Fruit fly (Drosophila melanogaster): ENCODE data around the gene CG46399.

DNA sequence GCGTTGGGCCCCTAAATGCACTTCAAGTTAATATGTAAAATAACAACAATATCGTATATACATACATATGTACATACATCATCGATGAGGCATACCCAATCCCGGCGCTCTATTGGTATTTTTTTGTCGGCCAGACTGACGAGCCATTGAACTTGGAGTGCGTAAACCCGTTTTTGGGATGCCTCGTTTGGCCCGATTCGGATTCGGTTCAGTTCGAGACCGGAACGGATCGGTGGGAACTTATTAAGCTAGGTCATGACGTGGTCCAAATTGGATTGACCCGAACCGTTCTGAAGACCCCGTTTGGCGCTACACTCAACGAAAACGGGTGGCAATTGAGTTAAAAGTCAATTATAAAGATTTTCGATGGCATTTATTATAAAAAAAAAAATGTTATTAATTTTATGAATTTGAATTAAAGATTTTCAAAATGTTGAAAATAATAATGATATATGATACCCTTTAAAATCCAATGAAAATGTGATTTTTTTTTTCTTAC lies 12.9 kb upstream of the CG46399 start:
- no peak for TF ChIP-seq CTCF (optimal IDR thresholded peaks at IDR 0.05)
- TF ChIP-seq CG8478 (optimal IDR thresholded peaks at IDR 0.05) = no peak

Data from S2 (cell line).